Fruit fly (Drosophila melanogaster): ENCODE results near the gene Lip3.

Lip3 gene

DNA sequence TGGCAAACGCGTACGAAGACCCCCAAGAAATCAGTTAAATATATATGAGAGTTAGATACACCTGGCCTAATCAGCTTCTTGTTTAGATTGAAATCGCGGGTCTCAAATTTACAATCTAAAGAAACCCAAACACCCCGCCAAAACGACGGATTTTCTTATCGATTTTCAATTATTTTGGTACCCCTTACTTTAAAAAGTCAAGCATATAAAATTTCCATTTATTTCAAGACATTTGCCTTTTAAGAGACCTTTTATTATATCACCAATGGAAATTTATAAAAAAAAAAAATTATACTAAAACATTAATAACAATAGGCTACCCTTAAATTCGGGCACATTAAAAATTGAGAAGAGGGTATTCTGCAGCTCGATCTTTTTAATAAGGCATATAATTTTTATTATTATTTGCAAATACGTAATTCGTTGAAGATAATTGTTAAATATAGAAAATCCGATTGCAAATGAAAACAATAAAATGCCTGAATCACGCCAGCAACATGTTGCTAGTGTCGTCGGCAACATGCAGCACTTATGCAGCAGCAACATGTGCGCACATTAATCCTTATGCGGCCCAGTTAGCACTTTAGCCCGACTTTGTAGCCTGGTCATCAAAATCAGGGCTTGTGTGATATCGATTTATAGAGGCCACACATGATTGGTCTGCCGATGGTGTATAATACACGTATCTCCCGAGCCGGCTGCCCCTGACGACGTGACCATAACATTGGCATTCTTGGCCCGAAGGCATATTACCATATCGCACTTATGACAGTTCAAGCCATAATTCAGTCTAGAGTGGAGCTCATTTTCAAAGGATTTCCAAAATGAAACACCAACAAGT, at the start of gene Lip3, which contains the start of gene CG34309 (continued):
- peak; percentile 36 for TF ChIP-seq Blimp-1 (GFP tag; optimal IDR thresholded peaks at IDR 0.05)

DNA sequence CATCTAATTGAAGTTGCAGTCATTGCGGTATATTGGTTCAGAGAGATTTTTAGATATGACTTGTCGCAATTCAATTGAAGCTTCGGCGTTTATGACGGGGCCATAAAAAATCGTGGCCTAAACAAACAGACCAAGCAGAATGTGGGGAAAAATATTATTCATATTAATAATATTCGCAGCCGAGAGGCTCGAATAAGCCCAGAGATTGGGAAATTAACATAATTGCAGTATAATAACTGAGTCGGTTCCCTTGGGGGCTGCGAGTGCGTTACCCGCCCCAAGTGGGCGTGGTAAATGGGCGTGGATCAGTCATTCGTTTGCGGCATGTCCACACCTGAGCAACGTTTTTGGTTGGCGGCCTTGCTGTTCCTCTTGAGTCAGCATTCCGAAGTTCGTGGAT, 48.3 kb upstream of the Lip3 start, which contains the start of gene Ir87a:
Gene Ir87a, plus strand, starts transcription at position 301 of the 400 bp plus-strand sequence.
- no peak for TF ChIP-seq Sox102F (GFP tag; optimal IDR thresholded peaks at IDR 0.05)
- TF ChIP-seq pdm3 (GFP tag; optimal IDR thresholded peaks at IDR 0.05) = no peak
- TF ChIP-seq net (GFP tag; optimal IDR thresholded peaks at IDR 0.05) = no peak
- no peak for TF ChIP-seq eg (GFP tag; IDR thresholded peaks at IDR 0.05)
- no peak for TF ChIP-seq ss (GFP tag; optimal IDR thresholded peaks at IDR 0.05)
- no peak for TF ChIP-seq Eip93F (GFP tag; optimal IDR thresholded peaks at IDR 0.05)
- TF ChIP-seq CG6808 (GFP tag; optimal IDR thresholded peaks at IDR 0.05) = no peak
- TF ChIP-seq CG15336 (GFP tag; IDR thresholded peaks at IDR 0.05) = no peak
- TF ChIP-seq Eip75B (GFP tag; optimal IDR thresholded peaks at IDR 0.05) = no peak
- TF ChIP-seq fkh (GFP tag; optimal IDR thresholded peaks at IDR 0.05) = no peak
- no peak for TF ChIP-seq fd85E (GFP tag; optimal IDR thresholded peaks at IDR 0.05)
- TF ChIP-seq Hr38 (GFP tag; optimal IDR thresholded peaks at IDR 0.05) = no peak
- TF ChIP-seq Sox14 (GFP tag; optimal IDR thresholded peaks at IDR 0.05) = no peak

DNA sequence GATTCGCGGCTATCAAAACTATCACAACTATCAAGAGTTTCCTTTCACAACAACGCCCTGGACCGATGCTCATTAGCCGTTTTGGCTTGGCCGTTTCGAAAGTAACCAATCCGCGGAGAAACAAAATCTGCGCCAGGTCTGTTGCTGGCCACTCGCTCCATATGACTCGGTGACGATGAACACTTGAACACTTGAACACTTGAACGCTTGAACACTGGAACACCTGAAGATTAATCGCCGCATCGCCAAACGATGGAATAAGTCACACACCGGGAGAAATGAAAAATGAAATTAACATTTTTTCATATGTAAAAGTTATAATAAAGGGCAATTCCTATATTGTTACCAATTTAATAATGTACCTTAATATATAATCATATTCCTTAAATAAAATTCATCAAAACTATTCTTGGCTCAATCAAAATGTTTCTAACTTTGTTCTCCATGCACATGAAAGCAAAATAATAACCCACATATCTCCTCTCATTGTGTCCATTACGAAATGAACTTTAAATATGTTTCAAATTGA, 45.4 kb upstream of the Lip3 start:
- TF ChIP-seq CG6854 (GFP tag; optimal IDR thresholded peaks at IDR 0.05) (no peak), CG10631 (GFP tag; optimal IDR thresholded peaks at IDR 0.05) (no peak), CG15336 (GFP tag; IDR thresholded peaks at IDR 0.05) (peak; percentile 57), dac (GFP tag; optimal IDR thresholded peaks at IDR 0.05) (no peak), CG10669 (GFP tag; optimal IDR thresholded peaks at IDR 0.05) (no peak), Eip75B (GFP tag; optimal IDR thresholded peaks at IDR 0.05) (no peak), cyc (GFP tag; optimal IDR thresholded peaks at IDR 0.05) (no peak), CG32006 (GFP tag; optimal IDR thresholded peaks at IDR 0.05) (peak; percentile 59), Ets96B (tag; optimal IDR thresholded peaks at IDR 0.05) (no peak), dsx (GFP tag; optimal IDR thresholded peaks at IDR 0.05; ENCODE audit: poor library complexity, severe bottlenecking) (no peak), lz (GFP tag; optimal IDR thresholded peaks at IDR 0.05) (no peak), Eip78C (GFP tag) (peak; percentile 34), fd85E (GFP tag; optimal IDR thresholded peaks at IDR 0.05) (no peak), CG6276 (GFP tag; optimal IDR thresholded peaks at IDR 0.05) (peak; percentile 10), Sox15 (GFP tag; optimal IDR thresholded peaks at IDR 0.05) (no peak), CG8119 (GFP tag; IDR thresholded peaks at IDR 0.05) (peak; percentile 52; the same call in 2 of the 3 replicates)

DNA sequence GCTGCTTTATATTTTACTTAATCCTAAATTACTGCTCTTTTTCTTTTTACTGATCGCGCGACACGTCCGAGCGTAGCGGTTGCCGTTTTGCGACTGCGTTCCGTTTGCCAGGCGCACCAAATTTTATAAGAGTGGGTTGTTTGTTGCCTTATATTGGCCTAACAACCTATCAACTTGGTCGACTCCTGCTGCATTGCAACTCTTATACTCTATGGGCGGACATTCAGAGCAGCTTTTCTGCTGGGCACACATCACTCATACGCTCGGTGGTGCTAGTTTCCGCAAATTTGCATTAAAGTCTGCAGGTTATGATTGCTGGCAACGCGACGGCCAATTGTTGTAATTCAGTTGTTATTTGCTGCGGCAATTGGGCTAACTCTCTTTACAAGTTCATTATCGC, 43.5 kb upstream of the Lip3 start, which contains the start of gene yellow-e:
Gene yellow-e, minus strand, starts transcription at position 101 of the 400 bp plus-strand sequence.
- TF ChIP-seq CG8119 (GFP tag; IDR thresholded peaks at IDR 0.05) (0 out of 3 replicates have a peak, but pooled peaks have one; percentile 19), Eip93F (GFP tag; optimal IDR thresholded peaks at IDR 0.05) (no peak), eg (GFP tag; IDR thresholded peaks at IDR 0.05) (0 out of 3 replicates have a peak, but pooled peaks have one; percentile 9)

DNA sequence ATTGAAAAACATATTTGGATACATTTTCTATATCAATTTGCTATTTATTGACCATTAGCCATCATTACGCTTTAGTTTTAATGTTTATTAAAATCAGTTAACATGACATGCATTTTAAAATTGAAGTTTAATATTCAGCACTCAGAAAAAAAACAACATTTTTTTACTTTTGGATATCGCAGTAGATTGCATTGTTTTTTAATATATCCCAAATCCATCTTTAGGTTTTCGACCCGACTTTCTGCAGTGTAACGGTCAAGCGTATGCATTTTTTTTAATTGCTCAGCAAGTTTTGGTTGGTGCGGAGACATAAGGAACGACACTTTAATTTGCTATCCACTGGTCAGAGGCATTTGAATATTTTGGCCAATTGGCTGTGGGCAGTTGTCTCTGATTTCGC, 41.0 kb upstream of the Lip3 start:
- no peak for TF ChIP-seq fd85E (GFP tag; optimal IDR thresholded peaks at IDR 0.05)
- TF ChIP-seq Eip93F (GFP tag; optimal IDR thresholded peaks at IDR 0.05) = no peak
- no peak for TF ChIP-seq Eip75B (GFP tag; optimal IDR thresholded peaks at IDR 0.05)
- TF ChIP-seq Eip78C (GFP tag) = peak; percentile 62
- peak; percentile 7 for TF ChIP-seq pdm3 (GFP tag; optimal IDR thresholded peaks at IDR 0.05)
- TF ChIP-seq CG11902 (GFP tag; optimal IDR thresholded peaks at IDR 0.05) = no peak
- no peak for TF ChIP-seq CG6854 (GFP tag; optimal IDR thresholded peaks at IDR 0.05)
- peak; percentile 67 for TF ChIP-seq CG32006 (GFP tag; optimal IDR thresholded peaks at IDR 0.05)
- TF ChIP-seq Smox (GFP tag; optimal IDR thresholded peaks at IDR 0.05) = no peak
- no peak for TF ChIP-seq CG11762 (GFP tag; optimal IDR thresholded peaks at IDR 0.05; ENCODE audit: insufficient read depth)
- TF ChIP-seq CG10631 (GFP tag; optimal IDR thresholded peaks at IDR 0.05) = no peak
- TF ChIP-seq eg (GFP tag; IDR thresholded peaks at IDR 0.05) = peak; percentile 51; the same call in 2 of the 3 replicates
- no peak for TF ChIP-seq spab (GFP tag; optimal IDR thresholded peaks at IDR 0.05)
- no peak for TF ChIP-seq esn (GFP tag; optimal IDR thresholded peaks at IDR 0.05)
- TF ChIP-seq CG34406 (GFP tag; optimal IDR thresholded peaks at IDR 0.05) = no peak
- no peak for TF ChIP-seq Gug (GFP tag; IDR thresholded peaks at IDR 0.05)
- no peak for TF ChIP-seq CG16779 (tag; optimal IDR thresholded peaks at IDR 0.05)
- TF ChIP-seq CG3032 (tag; optimal IDR thresholded peaks at IDR 0.05) = no peak
- TF ChIP-seq CG8119 (GFP tag; IDR thresholded peaks at IDR 0.05) = 0 out of 3 replicates have a peak, but pooled peaks have one; percentile 43
- no peak for TF ChIP-seq CG7368 (GFP tag; optimal IDR thresholded peaks at IDR 0.05)
- no peak for TF ChIP-seq CG9139 (GFP tag; optimal IDR thresholded peaks at IDR 0.05)
- TF ChIP-seq Blimp-1 (GFP tag; optimal IDR thresholded peaks at IDR 0.05) = no peak
- no peak for TF ChIP-seq Hr39 (GFP tag; optimal IDR thresholded peaks at IDR 0.05)

All from whole organism, prepupa.